Worm (Caenorhabditis elegans) whole organism, L4 larva: ENCODE data around the gene F58E6.4.
A peak's percentile ranks its signal among the peaks of the same experiment; 100 is the strongest.

Experiments
- F44E2.7 ChIP-seq: fragments of 200-800 bp; sonication (Bioruptor generic); IDR thresholded peaks from 2 replicates; pipeline ENCODE4 v2.1.2; 2022; ENCODE audit warnings: missing genetic modification characterization, missing compliant biosample characterization
- F49E8.2 ChIP-seq: sonication (generic microtip); optimal IDR thresholded peaks from 2 replicates; lab custom pipeline; 2016; ENCODE audit warnings: missing compliant biosample characterization, mild to moderate bottlenecking, missing genetic modification characterization, borderline replicate concordance
- ZK546.5 ChIP-seq, 2 experiments: sonication (generic microtip); optimal IDR thresholded peaks; 2 replicates each; lab custom pipeline; 2017; ENCODE audit warnings: missing biosample characterization in 2 of 2, missing genetic modification characterization in 2 of 2
- aha-1 ChIP-seq: fragments of 150-350 bp; peaks from one replicate; lab custom pipeline; 2014; ENCODE audit warnings: missing biosample characterization, missing genetic modification characterization
- ceh-20 ChIP-seq: fragments of 200-800 bp; sonication (Bioruptor generic); IDR thresholded peaks from 2 replicates; pipeline ENCODE4 v1.3.6; 2022; ENCODE audit warnings: missing genetic modification reagents, missing genetic modification characterization, missing compliant biosample characterization
- ceh-28 ChIP-seq: fragments of 150-350 bp; optimal IDR thresholded peaks from 2 replicates; lab custom pipeline; 2014; ENCODE audit warnings: missing biosample characterization, missing genetic modification reagents, missing genetic modification characterization
- ceh-82 ChIP-seq: sonication (generic microtip); optimal IDR thresholded peaks from 2 replicates; lab custom pipeline; 2017; ENCODE audit warnings: missing biosample characterization, missing genetic modification characterization
- daf-16 ChIP-seq, 3 experiments: sonication (generic microtip); optimal IDR thresholded peaks; 2 replicates each; lab custom pipeline; 2016 to 2017; ENCODE audit warnings: missing genetic modification characterization in 3 of 3, missing genetic modification reagents in 3 of 3, mild to moderate bottlenecking in 2 of 3, missing compliant biosample characterization in 2 of 3, missing biosample characterization in 1 of 3, moderate library complexity in 1 of 3
- daf-8 ChIP-seq: fragments of 200-800 bp; sonication (Bioruptor generic); IDR thresholded peaks from 2 replicates; pipeline ENCODE4 v1.3.6; 2022; ENCODE audit warnings: missing genetic modification characterization, missing compliant biosample characterization
- dmd-6 ChIP-seq: fragments of 200-800 bp; sonication (Bioruptor generic); IDR thresholded peaks from 2 replicates; pipeline ENCODE4 v1.3.6; 2022; ENCODE audit warnings: missing genetic modification reagents, missing genetic modification characterization, missing compliant biosample characterization
- dmd-8 ChIP-seq: fragments of 200-800 bp; sonication (Bioruptor generic); IDR thresholded peaks from 2 replicates; pipeline ENCODE4 v1.3.6; 2022; ENCODE audit warnings: missing genetic modification characterization, missing compliant biosample characterization
- dve-1 ChIP-seq: sonication (generic microtip); optimal IDR thresholded peaks from 2 replicates; lab custom pipeline; 2017; ENCODE audit warnings: antibody characterized with exemption, mild to moderate bottlenecking, missing genetic modification characterization, missing compliant biosample characterization; ENCODE audit not compliant: insufficient read depth
- egl-27 ChIP-seq: sonication (generic microtip); optimal IDR thresholded peaks from 3 replicates; lab custom pipeline; 2017; ENCODE audit warnings: missing biosample characterization, missing genetic modification reagents, missing genetic modification characterization
- gei-8 ChIP-seq: fragments of 200-800 bp; sonication (Bioruptor generic); optimal IDR thresholded peaks from 2 replicates; lab custom pipeline; 2018; ENCODE audit warnings: mild to moderate bottlenecking, missing genetic modification characterization, missing compliant biosample characterization
- hif-1 ChIP-seq, 2 experiments: sonication (generic microtip); optimal IDR thresholded peaks; 2 replicates each; lab custom pipeline; 2016 to 2017; ENCODE audit warnings: missing compliant biosample characterization in 2 of 2, missing genetic modification characterization in 2 of 2, missing genetic modification reagents in 2 of 2, missing genotype in 2 of 2, mild to moderate bottlenecking in 1 of 2
- hlh-11 ChIP-seq: fragments of 200-800 bp; sonication (Bioruptor generic); optimal IDR thresholded peaks from 2 replicates; lab custom pipeline; 2018; ENCODE audit warnings: mild to moderate bottlenecking, missing genetic modification characterization, missing compliant biosample characterization
- hlh-30 ChIP-seq: sonication (generic microtip); optimal IDR thresholded peaks from 2 replicates; lab custom pipeline; 2017; ENCODE audit warnings: antibody characterized with exemption, mild to moderate bottlenecking, missing genetic modification characterization, missing compliant biosample characterization; ENCODE audit not compliant: insufficient read depth
- jun-1 ChIP-seq: fragments of 150-350 bp; optimal IDR thresholded peaks from 2 replicates; lab custom pipeline; 2014; ENCODE audit warnings: missing biosample characterization, missing genetic modification reagents, missing genetic modification characterization
- lin-15B ChIP-seq: fragments of 150-350 bp; sonication (generic microtip); optimal IDR thresholded peaks from 3 replicates; lab custom pipeline; 2014; ENCODE audit warnings: missing biosample characterization, missing genetic modification characterization
- lin-29 ChIP-seq: fragments of 200-800 bp; sonication (Bioruptor generic); IDR thresholded peaks from 2 replicates; pipeline ENCODE4 v1.3.6; 2022; ENCODE audit warnings: missing genetic modification reagents, missing genetic modification characterization, missing compliant biosample characterization
- lin-38 ChIP-seq: fragments of 200-800 bp; sonication (Bioruptor generic); IDR thresholded peaks from 2 replicates; pipeline ENCODE4 v1.3.6; 2022; ENCODE audit warnings: missing genetic modification reagents, missing genetic modification characterization, missing compliant biosample characterization
- lsy-2 ChIP-seq, 2 experiments: fragments of 150-350 bp in 1 of 2; sonication (generic microtip) in 1 of 2; optimal IDR thresholded peaks; 2 replicates each; lab custom pipeline; 2014 to 2017; ENCODE audit warnings: missing biosample characterization in 2 of 2, missing genetic modification characterization in 2 of 2
- mdl-1 ChIP-seq, 2 experiments: fragments of 150-350 bp in 1 of 2; sonication (generic microtip) in 1 of 2; optimal IDR thresholded peaks; 2 replicates each; lab custom pipeline; 2014 to 2017; ENCODE audit warnings: missing biosample characterization in 2 of 2, missing genetic modification characterization in 2 of 2
- nhr-102 ChIP-seq: sonication (generic microtip); optimal IDR thresholded peaks from 2 replicates; lab custom pipeline; 2016; ENCODE audit warnings: mild to moderate bottlenecking, missing genetic modification characterization, moderate library complexity, missing compliant biosample characterization
- nhr-111 ChIP-seq: fragments of 200-800 bp; sonication (Bioruptor generic); optimal IDR thresholded peaks from 2 replicates; lab custom pipeline; 2018; ENCODE audit warnings: mild to moderate bottlenecking, missing genetic modification characterization, missing compliant biosample characterization
- nhr-237 ChIP-seq: sonication (generic microtip); optimal IDR thresholded peaks from 2 replicates; lab custom pipeline; 2017; ENCODE audit warnings: missing biosample characterization, missing genetic modification characterization
- nhr-25 ChIP-seq: sonication (generic microtip); optimal IDR thresholded peaks from 2 replicates; lab custom pipeline; 2017; ENCODE audit warnings: missing genetic modification characterization, mild to moderate bottlenecking, missing compliant biosample characterization, antibody characterized with exemption, moderate library complexity, borderline replicate concordance; ENCODE audit not compliant: insufficient read depth
- nhr-28 ChIP-seq: fragments of 150-350 bp; optimal IDR thresholded peaks from 2 replicates; lab custom pipeline; 2014; ENCODE audit warnings: missing biosample characterization, missing genetic modification characterization
- nhr-41 ChIP-seq: fragments of 200-800 bp; sonication (Bioruptor generic); IDR thresholded peaks from 2 replicates; pipeline ENCODE4 v1.3.6; 2022; ENCODE audit warnings: missing genetic modification reagents, missing genetic modification characterization, missing compliant biosample characterization
- php-3 ChIP-seq: fragments of 200-800 bp; sonication (Bioruptor generic); IDR thresholded peaks from 2 replicates; pipeline ENCODE4 v1.3.6; 2022; ENCODE audit warnings: missing genetic modification reagents, missing genetic modification characterization, missing compliant biosample characterization
- pqm-1 ChIP-seq: sonication (generic microtip); optimal IDR thresholded peaks from 2 replicates; lab custom pipeline; 2017; ENCODE audit warnings: missing biosample characterization, missing genetic modification characterization
- set-16 ChIP-seq: fragments of 200-800 bp; sonication (Bioruptor generic); IDR thresholded peaks from 2 replicates; pipeline ENCODE4 v1.3.6; 2022; ENCODE audit warnings: missing genetic modification reagents, missing genetic modification characterization, missing compliant biosample characterization
- snpc-1.2 ChIP-seq: fragments of 200-800 bp; sonication (Bioruptor generic); IDR thresholded peaks from 2 replicates; pipeline ENCODE4 v1.3.6; 2022; ENCODE audit warnings: missing genetic modification reagents, missing genetic modification characterization, missing compliant biosample characterization
- spr-3 ChIP-seq: fragments of 200-800 bp; sonication (Bioruptor generic); optimal IDR thresholded peaks from 2 replicates; lab custom pipeline; 2018; ENCODE audit warnings: mild to moderate bottlenecking, missing genetic modification characterization, missing compliant biosample characterization
- vab-7 ChIP-seq: fragments of 200-800 bp; sonication (Bioruptor generic); IDR thresholded peaks from 2 replicates; pipeline ENCODE4 v1.3.6; 2022; ENCODE audit warnings: missing genetic modification reagents, missing genetic modification characterization, missing compliant biosample characterization
- ztf-7 ChIP-seq: fragments of 150-350 bp; optimal IDR thresholded peaks from 2 replicates; lab custom pipeline; 2014; ENCODE audit warnings: missing biosample characterization, missing genetic modification characterization

The F58E6.4 gene

DNA sequence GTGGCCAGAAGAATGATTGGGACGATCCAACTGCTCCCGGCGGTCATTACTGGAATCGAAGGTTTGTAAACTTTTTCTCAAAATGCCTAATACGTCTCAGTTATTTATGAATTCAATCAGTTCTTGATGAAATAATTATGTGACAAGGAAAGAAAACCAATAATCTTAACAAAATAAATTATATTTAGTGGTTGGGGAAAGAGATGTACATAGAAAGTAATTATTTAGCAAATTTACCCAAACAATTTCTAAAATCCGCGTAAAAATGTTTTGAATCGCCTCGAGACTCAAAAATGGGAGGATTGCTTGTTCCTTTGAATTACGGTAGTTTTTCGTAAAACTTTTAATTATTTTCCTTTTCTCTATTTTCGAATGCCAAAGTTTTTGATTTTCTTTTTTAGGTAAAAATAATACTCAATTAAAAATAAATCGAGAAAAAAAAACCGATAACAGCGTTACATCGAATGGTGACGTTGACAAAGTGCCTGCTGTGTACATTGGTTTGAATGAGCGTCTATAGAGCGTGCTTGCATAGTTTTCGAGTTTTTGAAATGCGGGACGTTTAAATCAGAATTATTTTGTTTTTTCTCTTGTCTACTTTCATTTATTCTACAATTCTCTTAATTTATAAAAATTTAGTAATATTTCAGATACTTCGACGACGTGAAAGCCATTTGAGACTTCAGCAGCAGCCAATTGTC lies 20.6 kb downstream of the F58E6.4 start, which contains the start of the genes aagr-3 and drap-1 (continued):
- TF ChIP-seq nhr-102 (tag; lab: Kevin White, UChicago) (peak; percentile 10), nhr-237 (no peak), spr-3 (GFP tag; lab: Kevin White, UChicago) (no peak), vab-7 (GFP tag; lab: Robert Waterston, UW) (no peak)

DNA sequence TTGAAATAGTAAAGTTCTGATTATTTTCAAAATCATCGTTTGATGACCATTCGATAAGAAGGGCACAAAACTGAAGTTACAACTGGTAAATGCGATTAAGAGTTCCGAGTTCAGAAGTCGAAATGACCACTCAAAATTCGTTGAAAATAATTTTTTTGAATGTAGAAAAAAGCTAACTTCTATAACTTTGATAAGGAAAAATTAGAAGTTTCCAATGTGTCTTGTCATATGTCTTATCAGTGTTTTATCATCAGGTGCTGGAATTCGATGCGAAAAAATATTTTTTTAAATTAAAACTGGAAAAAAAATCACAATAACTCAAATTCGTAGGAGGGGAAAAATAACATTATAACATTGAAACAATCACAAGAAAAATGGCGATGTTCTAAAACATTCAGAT lies 24.5 kb downstream of the F58E6.4 start:
- peak; percentile 30; the same call in 1 of the 2 replicates for TF ChIP-seq dmd-6 (GFP tag; lab: Robert Waterston, UW)
- TF ChIP-seq daf-16 (GFP tag; optimal IDR thresholded peaks at IDR 0.05; lab: Kevin White, UChicago), result no peak
- TF ChIP-seq daf-16 (tag; optimal IDR thresholded peaks at IDR 0.05; lab: Kevin White, UChicago), result peak; percentile 55
- peak; percentile 65 for TF ChIP-seq pqm-1 (tag; lab: Kevin White, UChicago)
- no peak for TF ChIP-seq egl-27
- TF ChIP-seq snpc-1.2, result no peak
- TF ChIP-seq hlh-30 (tag; lab: Kevin White, UChicago), result peak; percentile 17
- peak; percentile 44 for TF ChIP-seq hlh-11 (tag; lab: Kevin White, UChicago)
- TF ChIP-seq ceh-28, result no peak
- no peak for TF ChIP-seq nhr-25 (tag; lab: Kevin White, UChicago)
- TF ChIP-seq nhr-28 (tag; lab: Kevin White, UChicago), result peak; percentile 29
- TF ChIP-seq dve-1 (tag; lab: Kevin White, UChicago), result peak; percentile 32
- no peak for TF ChIP-seq mdl-1 (tag; optimal IDR thresholded peaks at IDR 0.05; lab: Kevin White, UChicago)
- peak; percentile 38 for TF ChIP-seq aha-1 (tag; lab: Kevin White, UChicago)
- TF ChIP-seq F44E2.7, result no peak

DNA sequence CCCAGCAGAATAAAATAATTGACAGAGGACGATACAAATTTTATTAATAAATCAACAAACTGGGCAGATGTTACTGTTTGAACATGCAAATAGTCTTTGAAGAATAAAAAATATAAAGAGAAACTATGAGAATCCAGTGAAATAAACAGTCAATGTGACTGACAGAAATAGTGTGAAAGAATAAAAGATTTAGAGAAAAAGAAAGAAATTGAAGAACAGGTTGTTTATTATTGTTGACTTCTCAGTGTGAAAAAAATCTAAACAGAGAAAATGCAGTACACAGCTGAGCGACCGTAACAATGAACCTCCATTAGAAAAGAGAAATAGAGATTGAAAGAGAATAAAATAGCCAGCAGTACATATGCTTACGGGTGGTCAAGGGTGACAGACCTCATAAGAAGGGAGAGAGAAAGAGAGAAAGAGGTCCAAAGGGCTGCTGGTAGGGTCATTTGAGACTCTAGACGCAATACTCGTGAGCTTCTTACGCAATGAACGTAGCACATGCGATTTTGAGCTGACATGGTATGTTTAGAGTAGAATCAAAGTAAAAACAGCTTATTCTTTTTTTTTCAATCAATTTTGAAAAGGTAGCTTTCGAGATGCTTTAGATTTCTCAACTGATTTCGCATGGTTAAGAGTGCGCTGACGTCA lies 26.1 kb downstream of the F58E6.4 start, which contains the start of gene slcr-46.3:
Gene slcr-46.3 (minus strand): TSS at position 86 of the 651 bp plus-strand sequence.
- no peak for TF ChIP-seq lin-15B (tag; lab: Kevin White, UChicago)
- peak; percentile 38 for TF ChIP-seq hlh-30 (tag; lab: Kevin White, UChicago)
- TF ChIP-seq lsy-2 (tag; optimal IDR thresholded peaks at IDR 0.05; lab: Kevin White, UChicago), result no peak
- no peak for TF ChIP-seq gei-8
- TF ChIP-seq nhr-111 (GFP tag; lab: Kevin White, UChicago), result no peak
- TF ChIP-seq ceh-20 (GFP tag; lab: Robert Waterston, UW), result no peak
- peak in 1 of 2 experiments; percentile 51 for TF ChIP-seq mdl-1 (tag; optimal IDR thresholded peaks at IDR 0.05; lab: Kevin White, UChicago)
- no peak for TF ChIP-seq aha-1 (tag; lab: Kevin White, UChicago)
- no peak for TF ChIP-seq php-3
- peak; percentile 23 for TF ChIP-seq dve-1 (tag; lab: Kevin White, UChicago)
- no peak for TF ChIP-seq daf-16 (GFP tag; optimal IDR thresholded peaks at IDR 0.05; lab: Kevin White, UChicago)
- TF ChIP-seq daf-16 (tag; optimal IDR thresholded peaks at IDR 0.05; lab: Kevin White, UChicago), result peak; percentile 18
- TF ChIP-seq hlh-11 (tag; lab: Kevin White, UChicago), result peak; percentile 7
- no peak for TF ChIP-seq hif-1 (tag; optimal IDR thresholded peaks at IDR 0.05; lab: Kevin White, UChicago)

DNA sequence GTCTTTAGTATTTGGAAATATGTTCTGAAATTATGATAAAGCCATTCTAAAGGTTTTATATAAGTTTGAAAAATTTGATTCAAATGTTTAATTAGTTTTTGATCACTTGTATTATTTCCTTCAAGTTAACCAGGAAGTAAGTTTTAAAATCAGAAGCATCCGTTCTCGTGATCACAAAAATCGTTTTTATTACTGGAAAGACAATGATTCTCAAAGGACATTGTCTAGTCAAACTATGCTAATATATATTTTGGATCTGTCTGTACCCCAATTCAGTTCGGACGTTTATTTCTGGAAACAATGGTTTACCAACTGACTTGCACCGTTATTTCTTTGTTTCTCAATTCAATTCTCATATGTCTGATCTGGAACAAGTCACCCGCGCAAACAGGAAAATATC lies 33.8 kb downstream of the F58E6.4 start, which contains the start of gene str-188:
Gene str-188 (plus strand): TSS at position 301 of the 400 bp plus-strand sequence.
- TF ChIP-seq dve-1 (tag; lab: Kevin White, UChicago) (no peak), daf-16 (GFP tag; optimal IDR thresholded peaks at IDR 0.05; lab: Kevin White, UChicago) (no peak), daf-16 (tag; optimal IDR thresholded peaks at IDR 0.05; lab: Kevin White, UChicago) (no peak), ZK546.5 (tag; optimal IDR thresholded peaks at IDR 0.05; lab: Kevin White, UChicago) (no peak), lin-29 (no peak), nhr-41 (no peak), dmd-8 (GFP tag; lab: Robert Waterston, UW) (no peak), F49E8.2 (tag; lab: Kevin White, UChicago) (no peak), aha-1 (tag; lab: Kevin White, UChicago) (no peak), ztf-7 (tag; lab: Kevin White, UChicago) (no peak), gei-8 (no peak), jun-1 (tag; lab: Kevin White, UChicago) (no peak), lin-38 (GFP tag; lab: Robert Waterston, UW) (no peak), daf-8 (GFP tag; lab: Robert Waterston, UW) (no peak), set-16 (GFP tag; lab: Robert Waterston, UW) (no peak), ceh-82 (tag; lab: Kevin White, UChicago) (no peak)
